Worm (Caenorhabditis elegans) whole organism, mixed stage, embryonic: ENCODE data around the gene Y57G11C.33.

Experiments used
- M03D4.4 ChIP-seq: sonication (generic microtip); optimal IDR thresholded peaks from 2 replicates; lab custom pipeline; 2017; ENCODE audit warnings: mild to moderate bottlenecking, missing genetic modification characterization, missing compliant biosample characterization
- bed-3 ChIP-seq: fragments of 200-800 bp; sonication (Bioruptor generic); optimal IDR thresholded peaks from 3 replicates; lab custom pipeline; 2018; ENCODE audit warnings: mild to moderate bottlenecking, missing genetic modification characterization, moderate library complexity, missing compliant biosample characterization
- ces-1 ChIP-seq: fragments of 150-350 bp; optimal IDR thresholded peaks from 2 replicates; lab custom pipeline; 2014; ENCODE audit warnings: missing biosample characterization, missing genetic modification reagents, missing genetic modification characterization
- drap-1 ChIP-seq: fragments of 200-800 bp; sonication (Bioruptor generic); optimal IDR thresholded peaks from 3 replicates; lab custom pipeline; 2018; ENCODE audit warnings: mild to moderate bottlenecking, missing genetic modification characterization, missing compliant biosample characterization
- elt-1 ChIP-seq: sonication (generic microtip); optimal IDR thresholded peaks from 2 replicates; lab custom pipeline; 2017; ENCODE audit warnings: missing genetic modification characterization, mild to moderate bottlenecking, missing compliant biosample characterization, antibody characterized with exemption, moderate library complexity, borderline replicate concordance; ENCODE audit not compliant: insufficient read depth
- elt-3 ChIP-seq: fragments of 150-350 bp; optimal IDR thresholded peaks from 2 replicates; lab custom pipeline; 2014; ENCODE audit warnings: missing biosample characterization, missing genetic modification characterization
- ham-2 ChIP-seq: fragments of 200-800 bp; sonication (Bioruptor generic); optimal IDR thresholded peaks from 2 replicates; lab custom pipeline; 2018; ENCODE audit warnings: mild to moderate bottlenecking, missing genetic modification characterization, missing compliant biosample characterization
- lin-32 ChIP-seq: fragments of 200-800 bp; sonication (Bioruptor generic); optimal IDR thresholded peaks from 2 replicates; lab custom pipeline; 2018; ENCODE audit warnings: mild to moderate bottlenecking, missing genetic modification characterization, missing compliant biosample characterization
- mep-1 ChIP-seq: fragments of 150-350 bp; optimal IDR thresholded peaks from 2 replicates; lab custom pipeline; 2017; ENCODE audit warnings: missing biosample characterization, missing genetic modification reagents, missing genetic modification characterization, inconsistent platforms
- mls-2 ChIP-seq: sonication (generic microtip); optimal IDR thresholded peaks from 2 replicates; lab custom pipeline; 2016; ENCODE audit warnings: mild to moderate bottlenecking, missing genetic modification characterization, moderate library complexity, missing compliant biosample characterization
- nhr-2 ChIP-seq: fragments of 150-350 bp; optimal IDR thresholded peaks from 2 replicates; lab custom pipeline; 2014; ENCODE audit warnings: missing biosample characterization, missing genetic modification characterization
- nhr-28 ChIP-seq: fragments of 150-350 bp; optimal IDR thresholded peaks from 2 replicates; lab custom pipeline; 2014; ENCODE audit warnings: missing biosample characterization, missing genetic modification characterization
- nhr-76 ChIP-seq: sonication (generic microtip); optimal IDR thresholded peaks from 2 replicates; lab custom pipeline; 2017; ENCODE audit warnings: missing biosample characterization, missing genetic modification characterization
- sem-2 ChIP-seq: fragments of 200-800 bp; sonication (Bioruptor generic); optimal IDR thresholded peaks from 2 replicates; lab custom pipeline; 2018; ENCODE audit warnings: mild to moderate bottlenecking, missing genetic modification characterization, missing compliant biosample characterization
- snpc-4 ChIP-seq: fragments of 150-350 bp; optimal IDR thresholded peaks from 2 replicates; lab custom pipeline; 2014; ENCODE audit warnings: missing biosample characterization, missing genetic modification characterization
- sptf-1 ChIP-seq: sonication (generic microtip); optimal IDR thresholded peaks from 2 replicates; lab custom pipeline; 2017; ENCODE audit warnings: mild to moderate bottlenecking, missing genetic modification characterization, moderate library complexity, missing compliant biosample characterization
- tbx-8 ChIP-seq: fragments of 200-800 bp; sonication (Bioruptor generic); optimal IDR thresholded peaks from 2 replicates; lab custom pipeline; 2018; ENCODE audit warnings: mild to moderate bottlenecking, missing genetic modification characterization, moderate library complexity, missing compliant biosample characterization
- unc-39 ChIP-seq: fragments of 150-350 bp; optimal IDR thresholded peaks from 2 replicates; lab custom pipeline; 2014; ENCODE audit warnings: missing biosample characterization, missing genetic modification characterization
- unc-62 ChIP-seq: fragments of 150-350 bp; optimal IDR thresholded peaks from 2 replicates; lab custom pipeline; 2014; ENCODE audit warnings: missing biosample characterization, missing genetic modification reagents, missing genetic modification characterization

Y57G11C.33 gene

ce11 chrIV:14706302-14706701 is 49.4 kb downstream of the Y57G11C.33 start, which contains the start of gene Y57G11C.41:
Gene Y57G11C.41, minus strand, starts transcription at chrIV:14706402.
- TF ChIP-seq tbx-8 (GFP tag; lab: Kevin White, UChicago) = no peak
- no peak for TF ChIP-seq nhr-28 (tag; lab: Kevin White, UChicago)
- TF ChIP-seq sptf-1 (tag; lab: Kevin White, UChicago) = no peak
- TF ChIP-seq unc-39 (tag; lab: Kevin White, UChicago) = no peak
- no peak for TF ChIP-seq ham-2 (GFP tag; lab: Kevin White, UChicago)
- TF ChIP-seq M03D4.4 (tag; lab: Kevin White, UChicago) = no peak
- TF ChIP-seq unc-62 (GFP tag; lab: Kevin White, UChicago) = no peak
- TF ChIP-seq bed-3 (GFP tag; lab: Kevin White, UChicago) = no peak
- TF ChIP-seq nhr-76 (tag; lab: Kevin White, UChicago) = no peak
- no peak for TF ChIP-seq ces-1 (GFP tag; lab: Kevin White, UChicago)
- TF ChIP-seq sem-2 = no peak
- no peak for TF ChIP-seq mep-1
- TF ChIP-seq lin-32 (GFP tag; lab: Kevin White, UChicago) = no peak
- TF ChIP-seq elt-1 (tag; lab: Kevin White, UChicago) = no peak
- TF ChIP-seq drap-1 = no peak
- TF ChIP-seq nhr-2 = no peak
- TF ChIP-seq mls-2 = no peak
- no peak for TF ChIP-seq snpc-4 (tag; lab: Kevin White, UChicago)
- no peak for TF ChIP-seq elt-3 (tag; lab: Kevin White, UChicago)
